Worm (Caenorhabditis elegans) whole organism, late embryonic: Measurements from ENCODE around the gene far-5.

Experiments used
- C38D4.7 ChIP-seq: fragments of 200-800 bp; sonication (Bioruptor generic); optimal IDR thresholded peaks from 2 replicates; lab custom pipeline; 2018; ENCODE audit warnings: mild to moderate bottlenecking, missing genetic modification characterization, moderate library complexity, missing compliant biosample characterization
- hlh-30 ChIP-seq: sonication (generic microtip); optimal IDR thresholded peaks from 2 replicates; lab custom pipeline; 2017; ENCODE audit warnings: antibody characterized with exemption, missing genetic modification characterization, missing compliant biosample characterization; ENCODE audit not compliant: insufficient read depth
- lim-6 ChIP-seq: sonication (generic microtip); optimal IDR thresholded peaks from 2 replicates; lab custom pipeline; 2016; ENCODE audit warnings: missing genetic modification characterization, missing compliant biosample characterization
- lin-11 ChIP-seq: fragments of 200-800 bp; sonication (Bioruptor generic); optimal IDR thresholded peaks from 2 replicates; lab custom pipeline; 2018; ENCODE audit warnings: mild to moderate bottlenecking, missing genetic modification characterization, missing compliant biosample characterization
- madf-2 ChIP-seq: sonication (generic microtip); optimal IDR thresholded peaks from 2 replicates; lab custom pipeline; 2017; ENCODE audit warnings: missing genetic modification characterization, missing compliant biosample characterization
- sdc-2 ChIP-seq: sonication (generic microtip); optimal IDR thresholded peaks from 2 replicates; lab custom pipeline; 2016; ENCODE audit warnings: missing genotype, missing genetic modification characterization, missing compliant biosample characterization
- unc-3 ChIP-seq, 2 experiments: fragments of 200-800 bp in 1 of 2; sonication (Bioruptor generic) in 1 of 2; sonication (generic microtip) in 1 of 2; conservative IDR thresholded peaks in 1 of 2; optimal IDR thresholded peaks in 1 of 2; 2 replicates each; pipeline versions ENCODE4 v1.3.6 to Lab custom; 2016 to 2022; ENCODE audit warnings: missing compliant biosample characterization in 2 of 2, missing genetic modification characterization in 2 of 2, missing genetic modification reagents in 1 of 2
- unc-86 ChIP-seq: sonication (generic microtip); optimal IDR thresholded peaks from 2 replicates; lab custom pipeline; 2016; ENCODE audit warnings: missing genetic modification characterization, missing compliant biosample characterization

- TF ChIP-seq lin-11 (no peak), unc-3 (GFP tag; conservative IDR thresholded peaks at IDR 0.05; lab: Robert Waterston, UW) (no peak), unc-3 (tag; optimal IDR thresholded peaks at IDR 0.05; lab: Kevin White, UChicago) (no peak), unc-86 (tag; lab: Kevin White, UChicago) (no peak), sdc-2 (tag; lab: Kevin White, UChicago) (no peak), hlh-30 (no peak), C38D4.7 (GFP tag; lab: Kevin White, UChicago) (no peak), madf-2 (tag; lab: Kevin White, UChicago) (no peak), lim-6 (no peak)
Measured at ce11 chrV:12950812-12951528, 44.4 kb upstream of the far-5 start, which contains the start of the genes T16G1.9 and T16G1.18.
